Fruit fly (Drosophila melanogaster): ENCODE measurements around the gene CG11357.

Gene CG11357

dm6 chr3L:4555787-4556186 is 13.9 kb downstream of the CG11357 start, which contains the start of gene CG42540:
Gene CG42540 (plus strand): TSS chr3L:4556087.
- TF ChIP-seq CG7928 (GFP tag; optimal IDR thresholded peaks at IDR 0.05) (no peak), CG10959 (GFP tag; IDR thresholded peaks at IDR 0.05) (0 out of 2 replicates have a peak, but pooled peaks have one; percentile 30), maf-S (GFP tag; optimal IDR thresholded peaks at IDR 0.05) (no peak)

dm6 chr3L:4556831-4557355 is 15.0 kb downstream of the CG11357 start:
- TF ChIP-seq amos (GFP tag; IDR thresholded peaks at IDR 0.05; ENCODE audit: partially characterized antibody) (peak; percentile 14; the same call in 1 of the 2 replicates), ftz-f1 (GFP tag; optimal IDR thresholded peaks at IDR 0.05) (no peak), CG16863 (GFP tag; optimal IDR thresholded peaks at IDR 0.05) (no peak), CG18599 (GFP tag; optimal IDR thresholded peaks at IDR 0.05) (no peak), Deaf1 (tag; optimal IDR thresholded peaks at IDR 0.05) (peak; percentile 94), abd-A (tag; optimal IDR thresholded peaks at IDR 0.05) (peak; percentile 36), CG34376 (GFP tag; optimal IDR thresholded peaks at IDR 0.05) (no peak), esg (GFP tag; conservative IDR thresholded peaks at IDR 0.05) (no peak), CG14965 (GFP tag; optimal IDR thresholded peaks at IDR 0.05; ENCODE audit: borderline replicate concordance) (no peak), ewg (GFP tag; optimal IDR thresholded peaks at IDR 0.05) (peak; percentile 30), Oaz (GFP tag; IDR thresholded peaks at IDR 0.05) (no peak), pnt (GFP tag; optimal IDR thresholded peaks at IDR 0.05) (no peak), Med (GFP tag) (peak; percentile 33), CG32767 (GFP tag; IDR thresholded peaks at IDR 0.05) (no peak), Stat92E (GFP tag; optimal IDR thresholded peaks at IDR 0.05) (no peak), bowl (GFP tag; IDR thresholded peaks at IDR 0.05) (no peak), CG4820 (GFP tag; optimal IDR thresholded peaks at IDR 0.05) (no peak), hbn (GFP tag; IDR thresholded peaks at IDR 0.05; ENCODE audit: partially characterized antibody) (no peak), CG2889 (GFP tag; IDR thresholded peaks at IDR 0.05) (no peak), scrt (GFP tag; optimal IDR thresholded peaks at IDR 0.05) (no peak)

dm6 chr3L:4574439-4574838 is 32.6 kb downstream of the CG11357 start:
- 0 out of 4 replicates have a peak, but pooled peaks have one; percentile 25 for TF ChIP-seq chinmo (GFP tag; IDR thresholded peaks at IDR 0.05; ENCODE audit: partially characterized antibody)
- TF ChIP-seq ewg (GFP tag; optimal IDR thresholded peaks at IDR 0.05) = peak; percentile 38
- no peak for TF ChIP-seq unc-4 (GFP tag; IDR thresholded peaks at IDR 0.05; ENCODE audit: partially characterized antibody)
- TF ChIP-seq Trl (optimal IDR thresholded peaks at IDR 0.05) = peak in 1 of 2 experiments; percentile 21
- no peak for TF ChIP-seq Trl (GFP tag; optimal IDR thresholded peaks at IDR 0.05)
- peak; percentile 43 for TF ChIP-seq CG1832 (GFP tag; optimal IDR thresholded peaks at IDR 0.05)
- TF ChIP-seq wor (GFP tag; IDR thresholded peaks at IDR 0.05) = no peak
- peak; percentile 87 for TF ChIP-seq Deaf1 (tag; optimal IDR thresholded peaks at IDR 0.05)
- no peak for TF ChIP-seq ash1 (GFP tag; optimal IDR thresholded peaks at IDR 0.05)
- TF ChIP-seq crol (GFP tag; IDR thresholded peaks at IDR 0.05) = peak; percentile 51

dm6 chr3L:4575392-4575791 is 33.5 kb downstream of the CG11357 start:
- TF ChIP-seq HLHmδ (GFP tag; optimal IDR thresholded peaks at IDR 0.05) (no peak), Hr39 (optimal IDR thresholded peaks at IDR 0.05) (peak; percentile 27), CG9437 (GFP tag; optimal IDR thresholded peaks at IDR 0.05) (no peak), CG8478 (optimal IDR thresholded peaks at IDR 0.05) (peak; percentile 19), gsb (GFP tag; IDR thresholded peaks at IDR 0.05) (no peak), shn (GFP tag; optimal IDR thresholded peaks at IDR 0.05) (no peak), Ets65A (GFP tag) (peak; percentile 78), vfl (GFP tag; optimal IDR thresholded peaks at IDR 0.05) (no peak)

Measured in whole organism, embryonic.